Worm (Caenorhabditis elegans): ENCODE results near the gene cct-1.
A peak's percentile ranks its signal among the peaks of the same experiment; 100 is the strongest.

Gene cct-1

ce11 chrII:8144543-8144942 lies 40.7 kb upstream of the cct-1 start, which contains the start of gene F10B5.2:
Gene F10B5.2 (plus strand): TSS chrII:8144762.
- TF ChIP-seq tlf-1 (GFP tag; optimal IDR thresholded peaks at IDR 0.05), result peak; percentile 38
- TF ChIP-seq F49E8.2 (tag; optimal IDR thresholded peaks at IDR 0.05; ENCODE audit: insufficient read depth), result peak; percentile 53
- TF ChIP-seq attf-5 (GFP tag; optimal IDR thresholded peaks at IDR 0.05), result no peak
- peak; percentile 9 for TF ChIP-seq snpc-4 (GFP tag; optimal IDR thresholded peaks at IDR 0.05)
- TF ChIP-seq snpc-4 (tag; optimal IDR thresholded peaks at IDR 0.05), result no peak
- TF ChIP-seq him-1 (tag; optimal IDR thresholded peaks at IDR 0.05), result peak; percentile 44
- TF ChIP-seq F10E7.11 (tag; optimal IDR thresholded peaks at IDR 0.05), result no peak
- 0 out of 2 replicates have a peak, but pooled peaks have one; percentile 29 for TF ChIP-seq ztf-25 (GFP tag; IDR thresholded peaks at IDR 0.05)
- TF ChIP-seq D2030.7 (GFP tag; IDR thresholded peaks at IDR 0.05), result peak; percentile 38
- peak; percentile 7 for TF ChIP-seq atf-7 (tag; optimal IDR thresholded peaks at IDR 0.05)
- no peak for TF ChIP-seq hlh-26 (GFP tag; conservative IDR thresholded peaks at IDR 0.05)
- peak; percentile 66; the same call in 1 of the 2 replicates for TF ChIP-seq hsf-1 (GFP tag; IDR thresholded peaks at IDR 0.05)
- no peak for TF ChIP-seq ZK185.1 (tag; optimal IDR thresholded peaks at IDR 0.05; ENCODE audit: poor library complexity, severe bottlenecking)
- peak; percentile 22; the same call in 1 of the 2 replicates for TF ChIP-seq ceh-100 (GFP tag; IDR thresholded peaks at IDR 0.05)
- no peak for TF ChIP-seq C06A6.2 (GFP tag; conservative IDR thresholded peaks at IDR 0.05)
- TF ChIP-seq ccch-3 (GFP tag; optimal IDR thresholded peaks at IDR 0.05), result no peak
- TF ChIP-seq snpc-3.4 (tag; optimal IDR thresholded peaks at IDR 0.05), result peak; percentile 63
- peak; percentile 39 for TF ChIP-seq hmg-1.2 (GFP tag; IDR thresholded peaks at IDR 0.05)
- TF ChIP-seq hrde-1 (tag; optimal IDR thresholded peaks at IDR 0.05; ENCODE audit: borderline replicate concordance), result peak; percentile 37
- TF ChIP-seq attf-6 (GFP tag; IDR thresholded peaks at IDR 0.05), result peak; percentile 42; the same call in 1 of the 2 replicates
- TF ChIP-seq pbrm-1 (GFP tag; IDR thresholded peaks at IDR 0.05), result no peak
- TF ChIP-seq lin-35 (GFP tag; optimal IDR thresholded peaks at IDR 0.05), result peak in 1 of 3 experiments; percentile 5
- TF ChIP-seq attf-3 (GFP tag; conservative IDR thresholded peaks at IDR 0.05), result no peak
- no peak for TF ChIP-seq zfh-2 (GFP tag; conservative IDR thresholded peaks at IDR 0.05)
- peak; percentile 66; the same call in 1 of the 2 replicates for TF ChIP-seq Y53G8AR.9 (GFP tag; conservative IDR thresholded peaks at IDR 0.05)
- no peak for TF ChIP-seq ztf-26 (tag; optimal IDR thresholded peaks at IDR 0.05)
- TF ChIP-seq ekl-4 (GFP tag; IDR thresholded peaks at IDR 0.05), result peak; percentile 58; the same call in 1 of the 2 replicates
- no peak; the same call in 1 of the 2 replicates for TF ChIP-seq nfyb-1 (GFP tag; IDR thresholded peaks at IDR 0.05)
- TF ChIP-seq snpc-1.3 (tag; optimal IDR thresholded peaks at IDR 0.05; ENCODE audit: insufficient read depth), result peak; percentile 60
- TF ChIP-seq chd-7 (tag; optimal IDR thresholded peaks at IDR 0.05), result no peak
- peak; percentile 7 for TF ChIP-seq F57A8.1 (GFP tag; optimal IDR thresholded peaks at IDR 0.05)
- peak; percentile 15 for TF ChIP-seq unc-130 (GFP tag; optimal IDR thresholded peaks at IDR 0.05)
- no peak for TF ChIP-seq lsy-27 (tag; optimal IDR thresholded peaks at IDR 0.05; ENCODE audit: borderline replicate concordance, insufficient read depth)
- TF ChIP-seq B0336.3 (GFP tag; IDR thresholded peaks at IDR 0.05), result peak; percentile 68; the same call in 1 of the 2 replicates
- TF ChIP-seq lin-54 (GFP tag; optimal IDR thresholded peaks at IDR 0.05), result peak; percentile 51
- TF ChIP-seq madf-3 (GFP tag; IDR thresholded peaks at IDR 0.05), result peak; percentile 51; the same call in 1 of the 2 replicates
- TF ChIP-seq dpl-1 (GFP tag; optimal IDR thresholded peaks at IDR 0.05), result peak; percentile 3
- 0 out of 2 replicates have a peak, but pooled peaks have one; percentile 42 for TF ChIP-seq rcor-1 (GFP tag; IDR thresholded peaks at IDR 0.05)
- peak; percentile 58 for TF ChIP-seq madf-6 (GFP tag; IDR thresholded peaks at IDR 0.05)
- TF ChIP-seq lsl-1 (GFP tag; optimal IDR thresholded peaks at IDR 0.05), result peak; percentile 34
- peak; percentile 8 for TF ChIP-seq athp-1 (tag; optimal IDR thresholded peaks at IDR 0.05)
- TF ChIP-seq nhr-179 (tag; optimal IDR thresholded peaks at IDR 0.05), result no peak
- no peak for TF ChIP-seq ama-1 (optimal IDR thresholded peaks at IDR 0.05)
- no peak for TF ChIP-seq ama-1 (GFP tag; optimal IDR thresholded peaks at IDR 0.05)

Measured in whole organism, young adult.